Worm (Caenorhabditis elegans): ENCODE results near the gene ZK1251.3.

DNA sequence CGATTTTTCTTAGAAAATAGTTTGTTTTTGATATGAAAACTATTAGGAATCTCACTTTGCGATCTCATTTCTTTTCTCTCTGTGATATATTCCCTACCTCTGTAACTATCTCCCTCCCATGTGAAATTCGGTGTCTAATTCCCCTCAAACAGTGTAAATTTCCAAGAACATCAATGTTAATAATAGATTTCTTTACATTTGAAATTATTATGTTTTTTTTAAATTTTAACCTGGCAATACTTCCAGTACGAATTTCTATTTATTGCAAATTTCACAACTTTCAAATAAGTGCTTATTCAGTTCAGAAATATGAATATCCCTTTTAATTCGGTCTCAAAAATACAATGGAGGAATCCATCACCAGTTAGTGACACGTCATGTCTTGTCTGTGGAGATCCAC lies 44.9 kb downstream of the ZK1251.3 start, which contains the start of gene nhr-100:
- TF ChIP-seq nhr-67 (tag; optimal IDR thresholded peaks at IDR 0.05) (no peak), lin-15B (tag; optimal IDR thresholded peaks at IDR 0.05) (no peak), eor-1 (tag; optimal IDR thresholded peaks at IDR 0.05) (no peak), elt-2 (tag; optimal IDR thresholded peaks at IDR 0.05) (no peak)

Data from whole organism, L3 larva.